Worm (Caenorhabditis elegans) whole organism, mixed stage, embryonic: Measurements from ENCODE around the gene T14G8.2.

Source experiments
- ces-1 ChIP-seq: fragments of 150-350 bp; optimal IDR thresholded peaks from 2 replicates; lab custom pipeline; 2014; ENCODE audit warnings: missing biosample characterization, missing genetic modification reagents, missing genetic modification characterization
- lin-13 ChIP-seq: fragments of 150-350 bp; optimal IDR thresholded peaks from 2 replicates; lab custom pipeline; 2014; ENCODE audit warnings: missing biosample characterization, missing genetic modification characterization
- lsy-2 ChIP-seq: fragments of 150-350 bp; optimal IDR thresholded peaks from 2 replicates; lab custom pipeline; 2014; ENCODE audit warnings: missing biosample characterization, missing genetic modification characterization
- nhr-76 ChIP-seq: sonication (generic microtip); optimal IDR thresholded peaks from 2 replicates; lab custom pipeline; 2017; ENCODE audit warnings: missing biosample characterization, missing genetic modification characterization
- unc-39 ChIP-seq: fragments of 150-350 bp; optimal IDR thresholded peaks from 2 replicates; lab custom pipeline; 2014; ENCODE audit warnings: missing biosample characterization, missing genetic modification characterization
- ztf-11 ChIP-seq: fragments of 150-350 bp; optimal IDR thresholded peaks from 2 replicates; lab custom pipeline; 2014; ENCODE audit warnings: missing biosample characterization, missing genetic modification characterization

DNA sequence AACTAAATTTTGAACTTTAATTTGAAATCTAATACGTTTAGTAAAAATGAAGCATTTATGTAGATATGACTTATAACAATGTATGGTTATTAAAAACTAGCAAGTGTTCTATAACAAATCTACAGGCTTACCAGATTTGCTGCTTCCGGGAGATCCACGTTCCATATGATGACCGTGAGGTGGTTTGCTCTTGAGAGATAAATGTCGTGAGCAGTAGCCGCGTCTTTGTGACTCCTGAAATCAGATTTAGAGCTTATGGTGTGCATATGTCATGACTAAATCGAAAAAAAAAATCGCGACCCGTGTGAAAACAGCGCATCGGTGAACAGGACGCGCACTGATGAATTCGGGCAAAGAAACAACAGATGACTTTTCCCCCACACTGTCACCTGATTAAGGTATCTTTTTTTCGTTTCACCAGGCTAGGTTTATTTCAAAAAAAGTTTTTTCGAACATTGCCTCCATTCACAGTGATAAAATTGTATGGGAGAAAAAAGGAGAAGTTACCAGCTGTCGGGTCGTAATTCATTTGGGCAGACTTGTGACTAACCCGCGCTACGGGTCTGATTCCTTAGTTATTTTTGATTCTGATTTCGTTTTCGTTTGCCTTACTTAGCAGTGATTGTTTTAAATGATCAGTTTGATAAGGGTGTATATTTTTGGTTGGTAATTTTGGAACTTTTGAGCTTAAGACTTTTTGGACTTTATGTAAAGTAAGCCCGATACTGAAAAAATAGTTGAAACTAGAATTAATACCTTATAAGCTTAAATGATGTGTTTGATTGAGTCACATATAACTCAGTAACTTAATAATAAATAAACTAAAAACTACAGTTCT, 49.5 kb upstream of the T14G8.2 start, which contains the start of gene nhr-27:
- TF ChIP-seq nhr-76 (tag; lab: Kevin White, UChicago) (no peak), ztf-11 (tag; lab: Kevin White, UChicago) (no peak), lin-13 (no peak), unc-39 (tag; lab: Kevin White, UChicago) (no peak), ces-1 (GFP tag; lab: Kevin White, UChicago) (no peak), lsy-2 (no peak)
